Worm (Caenorhabditis elegans): ENCODE measurements around the gene Y51H7C.7.

Y51H7C.7 gene

DNA sequence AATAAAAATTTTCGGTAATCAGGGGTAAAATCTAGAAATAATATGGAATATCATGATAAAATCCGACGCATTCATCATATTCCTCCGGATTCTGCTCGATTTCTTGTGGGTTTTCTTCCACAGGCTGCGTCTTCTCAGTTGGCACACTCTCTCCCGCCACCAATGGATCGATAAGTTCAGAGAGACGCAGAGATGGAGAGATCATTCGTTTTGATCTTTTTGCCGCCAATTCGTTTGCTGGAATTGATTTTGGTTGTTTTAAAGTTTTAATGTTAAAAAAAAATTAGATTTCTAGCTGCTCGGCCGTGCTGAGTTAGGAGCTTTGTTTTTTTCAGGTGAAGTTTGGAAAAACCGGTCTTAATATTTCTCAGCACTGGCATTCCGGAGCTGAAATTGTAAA lies 45.1 kb upstream of the Y51H7C.7 start:
- no peak for TF ChIP-seq hmg-1.1 (GFP tag; IDR thresholded peaks at IDR 0.05)
- no peak for TF ChIP-seq egl-27 (tag; optimal IDR thresholded peaks at IDR 0.05)
- no peak for TF ChIP-seq lin-38 (GFP tag; IDR thresholded peaks at IDR 0.05)
- no peak for TF ChIP-seq dpl-1 (GFP tag; optimal IDR thresholded peaks at IDR 0.05)
- no peak for TF ChIP-seq rbr-2 (tag; optimal IDR thresholded peaks at IDR 0.05)

DNA sequence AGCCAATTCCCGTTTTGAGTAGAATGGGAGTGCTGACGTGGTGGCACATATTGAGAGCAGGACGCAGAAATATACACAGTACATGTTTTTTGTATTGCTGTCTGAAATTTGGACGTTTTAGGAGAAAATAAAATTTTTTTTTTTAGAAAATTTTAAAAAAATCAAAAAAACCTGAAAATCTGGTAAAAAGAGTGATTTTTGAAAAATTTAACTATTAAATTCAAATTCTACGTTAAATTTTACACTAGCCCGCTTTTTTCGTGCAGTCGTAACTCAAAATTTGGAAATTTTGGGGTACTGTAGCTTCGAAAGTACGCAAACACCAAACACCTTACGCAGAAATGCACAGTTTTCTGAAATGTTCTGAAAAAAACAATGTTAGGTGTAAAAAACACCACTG lies 44.5 kb upstream of the Y51H7C.7 start, which contains the start of gene C13A10.2:
Gene C13A10.2, minus strand, starts transcription at position 101 of the 400 bp plus-strand sequence.
- peak; percentile 12 for TF ChIP-seq aha-1 (tag)
- TF ChIP-seq ceh-82 (tag; optimal IDR thresholded peaks at IDR 0.05): no peak
- peak; percentile 70 for TF ChIP-seq lin-13 (GFP tag; optimal IDR thresholded peaks at IDR 0.05)

DNA sequence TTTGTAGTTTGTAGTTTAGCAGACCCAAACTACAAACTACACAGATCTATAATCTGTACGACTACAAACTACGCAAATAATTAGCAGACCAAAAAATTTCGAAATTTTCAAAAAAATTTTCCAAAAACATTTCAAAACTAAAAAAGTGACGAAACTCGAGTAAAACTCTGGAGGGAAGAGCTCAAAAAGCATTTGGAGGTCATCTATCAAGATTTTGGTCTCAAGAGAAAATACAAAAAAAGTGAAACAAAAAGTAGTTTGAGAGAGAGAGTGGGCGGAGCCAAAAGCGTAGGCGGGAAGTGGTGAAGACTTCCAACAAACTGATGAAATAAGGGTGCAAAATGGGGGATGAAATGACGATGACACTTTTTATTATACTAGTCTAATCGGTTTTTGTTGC lies 42.1 kb upstream of the Y51H7C.7 start:
- TF ChIP-seq mep-1 (tag; optimal IDR thresholded peaks at IDR 0.05) (no peak), hmg-1.1 (GFP tag; IDR thresholded peaks at IDR 0.05) (0 out of 2 replicates have a peak, but pooled peaks have one; percentile 33), aha-1 (tag) (peak; percentile 18), unc-62 (GFP tag; optimal IDR thresholded peaks at IDR 0.05 in 1 of 2) (peak in 1 of 2 experiments; percentile 85), unc-62 (tag; optimal IDR thresholded peaks at IDR 0.05) (no peak)

DNA sequence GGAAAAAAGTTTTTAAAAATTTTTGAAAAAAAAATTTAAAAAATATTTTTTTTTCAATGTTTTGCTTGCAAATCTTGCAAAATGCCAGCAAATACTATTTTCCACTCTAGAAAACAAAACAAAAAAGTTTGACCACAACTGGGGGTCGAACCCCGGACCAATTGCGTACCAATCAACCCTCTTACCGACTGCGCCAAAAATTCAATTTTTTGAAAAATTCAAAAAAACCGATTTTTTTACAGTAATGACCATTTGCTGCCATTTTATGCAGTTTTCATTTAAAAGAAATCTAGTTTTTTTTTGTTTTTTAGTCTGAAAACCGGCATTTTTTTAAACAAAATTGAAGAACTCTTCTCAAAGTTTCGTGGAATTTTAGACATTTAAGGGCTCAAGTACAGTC lies 39.9 kb upstream of the Y51H7C.7 start:
- TF ChIP-seq snpc-4 (tag; optimal IDR thresholded peaks at IDR 0.05): no peak
- no peak for TF ChIP-seq unc-62 (GFP tag; optimal IDR thresholded peaks at IDR 0.05 in 1 of 2)
- TF ChIP-seq unc-62 (tag; optimal IDR thresholded peaks at IDR 0.05): no peak
- no peak for TF ChIP-seq duxl-1 (tag; optimal IDR thresholded peaks at IDR 0.05; ENCODE audit: poor library complexity)
- no peak for TF ChIP-seq ces-1 (GFP tag; optimal IDR thresholded peaks at IDR 0.05)
- no peak for TF ChIP-seq arid-1 (GFP tag; conservative IDR thresholded peaks at IDR 0.05)
- no peak for TF ChIP-seq ama-1 (optimal IDR thresholded peaks at IDR 0.05)
- TF ChIP-seq F44E2.7 (GFP tag; IDR thresholded peaks at IDR 0.05): no peak
- TF ChIP-seq mdt-29 (GFP tag; IDR thresholded peaks at IDR 0.05): no peak
- no peak for TF ChIP-seq ztf-7 (tag; optimal IDR thresholded peaks at IDR 0.05)
- no peak for TF ChIP-seq dve-1 (tag; optimal IDR thresholded peaks at IDR 0.05; ENCODE audit: insufficient read depth)
- no peak for TF ChIP-seq rbr-2 (tag; optimal IDR thresholded peaks at IDR 0.05)
- no peak for TF ChIP-seq dmd-9 (GFP tag; IDR thresholded peaks at IDR 0.05)
- no peak for TF ChIP-seq hlh-30 (tag; optimal IDR thresholded peaks at IDR 0.05; ENCODE audit: insufficient read depth)
- TF ChIP-seq lin-29 (GFP tag; IDR thresholded peaks at IDR 0.05): no peak
- TF ChIP-seq pha-4 (GFP tag; IDR thresholded peaks at IDR 0.05): no peak
- TF ChIP-seq pha-4 (tag; optimal IDR thresholded peaks at IDR 0.05): no peak

DNA sequence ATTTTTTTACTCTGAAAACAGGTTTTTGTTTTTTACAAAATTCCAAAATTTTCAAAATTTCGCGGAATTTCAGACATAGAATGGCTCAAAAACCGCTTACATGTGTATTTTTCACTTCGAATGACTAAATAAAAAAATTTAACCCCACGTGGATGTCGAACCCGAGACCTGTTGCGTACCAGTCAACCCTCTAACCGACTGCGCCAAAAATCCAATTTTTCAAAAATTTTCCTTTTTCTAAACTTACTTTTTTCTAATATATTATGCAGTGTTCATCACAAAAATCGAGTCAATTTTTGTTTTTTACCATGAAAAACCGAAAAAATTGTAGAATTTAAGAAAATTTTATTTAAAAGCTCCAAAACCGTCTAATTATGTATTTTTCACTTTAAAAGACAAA lies 36.4 kb upstream of the Y51H7C.7 start:
- TF ChIP-seq nhr-237 (tag; optimal IDR thresholded peaks at IDR 0.05): no peak
- no peak for TF ChIP-seq spr-3 (GFP tag; optimal IDR thresholded peaks at IDR 0.05)
- no peak for TF ChIP-seq egl-43 (GFP tag; IDR thresholded peaks at IDR 0.05)

DNA sequence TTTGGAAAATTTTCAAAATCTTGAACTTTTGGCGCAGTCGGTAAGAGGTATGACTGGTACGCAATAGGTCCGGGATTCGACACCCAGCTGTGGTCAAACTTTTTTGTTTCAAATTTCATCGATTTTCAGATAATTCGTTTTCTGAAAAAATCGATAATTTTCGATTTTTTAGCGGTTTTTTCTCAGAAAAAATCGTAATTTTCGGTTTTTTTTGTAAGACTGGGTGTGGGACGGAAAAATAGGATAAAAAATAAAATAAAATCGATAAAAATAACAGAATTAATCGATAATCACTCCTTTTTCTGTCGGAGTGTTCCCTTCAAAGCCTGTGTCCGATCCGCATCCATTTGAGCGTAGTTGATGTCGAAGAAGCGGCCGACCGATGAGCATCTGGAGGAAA lies 33.6 kb upstream of the Y51H7C.7 start:
- TF ChIP-seq nhr-102 (tag; optimal IDR thresholded peaks at IDR 0.05): no peak
- peak; percentile 54 for TF ChIP-seq ceh-28 (tag; optimal IDR thresholded peaks at IDR 0.05)
- TF ChIP-seq aha-1 (tag): no peak

DNA sequence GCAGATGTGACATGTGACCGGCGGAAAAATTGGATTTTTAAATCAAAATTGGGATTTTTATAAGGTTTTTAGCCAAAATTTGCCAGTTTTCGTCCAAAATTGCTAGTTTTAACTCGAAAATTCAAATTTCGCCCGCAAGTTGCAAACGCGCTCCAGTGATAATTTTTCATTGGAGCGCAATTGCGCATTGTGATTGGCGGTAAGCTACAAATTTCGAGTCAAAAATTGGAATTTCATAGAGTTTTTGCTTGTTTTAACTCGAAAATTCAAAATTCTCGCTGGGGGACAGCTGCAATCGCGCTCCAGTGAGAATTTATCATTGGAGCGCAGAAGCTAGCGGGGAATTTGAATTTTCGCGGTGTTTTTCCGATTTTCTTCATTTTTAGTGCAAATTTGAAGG lies 33.0 kb upstream of the Y51H7C.7 start:
- TF ChIP-seq lin-38 (GFP tag; IDR thresholded peaks at IDR 0.05) (peak; percentile 88), lir-3 (tag; optimal IDR thresholded peaks at IDR 0.05) (no peak)
